Worm (Caenorhabditis elegans): ENCODE data around the gene pnn-1.
A peak's percentile ranks its signal among the peaks of the same experiment; 100 is the strongest.

The pnn-1 gene

ce11 chrV:12995269-12995668 is 24.4 kb downstream of the pnn-1 start, which contains the start of gene far-5:
TSS of gene far-5 (plus strand) at chrV:12995569.
- no peak for TF ChIP-seq T22C8.4 (GFP tag; IDR thresholded peaks at IDR 0.05)
- TF ChIP-seq flt-1 (GFP tag; IDR thresholded peaks at IDR 0.05), result no peak

- TF ChIP-seq flt-1 (GFP tag; IDR thresholded peaks at IDR 0.05), result no peak
- no peak for TF ChIP-seq ztf-29 (GFP tag; IDR thresholded peaks at IDR 0.05)
- TF ChIP-seq ref-1 (GFP tag; conservative IDR thresholded peaks at IDR 0.05), result no peak
- TF ChIP-seq cog-1 (tag; optimal IDR thresholded peaks at IDR 0.05), result no peak
- no peak for TF ChIP-seq ztf-23 (GFP tag; IDR thresholded peaks at IDR 0.05)
- TF ChIP-seq tab-1 (GFP tag; IDR thresholded peaks at IDR 0.05), result no peak
- no peak for TF ChIP-seq med-1 (GFP tag; optimal IDR thresholded peaks at IDR 0.05; ENCODE audit: insufficient read depth)
- TF ChIP-seq klf-2 (GFP tag; conservative IDR thresholded peaks at IDR 0.05), result no peak
- TF ChIP-seq T22C8.4 (GFP tag; IDR thresholded peaks at IDR 0.05), result no peak
These were observed 26.5 kb downstream of the pnn-1 start, which contains the start of gene far-3 for ce11 chrV:12997422-12997821. TSS of gene far-3 (minus strand) at chrV:12997522.

DNA sequence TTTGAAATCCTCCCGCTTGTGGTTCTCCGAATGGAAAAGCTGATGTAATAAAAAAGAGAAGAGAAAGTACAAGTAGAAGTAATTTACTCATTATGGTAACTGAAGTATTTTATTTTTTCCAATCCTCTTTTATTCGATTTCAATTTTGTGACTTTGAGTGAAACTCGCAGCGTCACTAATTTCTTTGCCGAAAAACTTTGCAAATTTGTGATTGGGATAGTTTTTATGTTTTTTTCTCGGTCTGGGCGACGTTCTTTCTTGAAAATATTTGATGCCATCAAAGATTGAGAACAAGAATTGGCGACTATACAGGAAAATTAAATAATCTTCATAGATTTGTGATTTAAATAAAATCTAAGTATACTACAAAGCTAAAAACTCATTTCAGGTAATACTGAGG is 28.6 kb downstream of the pnn-1 start, which contains the start of gene far-4:
far-4 (minus strand) TSS at position 101 of the 400 bp plus-strand sequence.
- TF ChIP-seq med-1 (GFP tag; optimal IDR thresholded peaks at IDR 0.05; ENCODE audit: insufficient read depth), result no peak

DNA sequence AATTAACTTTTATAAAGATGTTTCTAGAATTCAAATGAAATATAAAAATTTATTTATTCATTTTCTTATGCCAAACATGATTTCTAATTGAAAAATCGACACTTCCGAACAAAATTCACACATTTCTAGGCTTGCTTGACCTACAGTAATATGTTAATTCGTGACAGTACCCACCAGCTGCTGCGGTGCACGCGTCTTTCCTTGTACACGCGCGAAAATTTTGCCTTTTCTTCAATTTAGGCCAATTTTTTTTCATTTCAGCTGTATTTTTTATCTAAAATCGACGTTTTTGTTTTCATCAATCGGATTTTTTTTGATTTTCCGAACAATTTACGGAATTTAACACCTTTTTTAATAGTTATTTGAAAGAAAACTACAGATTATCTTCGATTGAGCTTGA is 29.2 kb downstream of the pnn-1 start:
- no peak for TF ChIP-seq klf-2 (GFP tag; conservative IDR thresholded peaks at IDR 0.05)
- no peak for TF ChIP-seq flt-1 (GFP tag; IDR thresholded peaks at IDR 0.05)
- no peak for TF ChIP-seq ztf-23 (GFP tag; IDR thresholded peaks at IDR 0.05)
- no peak for TF ChIP-seq ztf-29 (GFP tag; IDR thresholded peaks at IDR 0.05)
- TF ChIP-seq T22C8.4 (GFP tag; IDR thresholded peaks at IDR 0.05), result no peak

DNA sequence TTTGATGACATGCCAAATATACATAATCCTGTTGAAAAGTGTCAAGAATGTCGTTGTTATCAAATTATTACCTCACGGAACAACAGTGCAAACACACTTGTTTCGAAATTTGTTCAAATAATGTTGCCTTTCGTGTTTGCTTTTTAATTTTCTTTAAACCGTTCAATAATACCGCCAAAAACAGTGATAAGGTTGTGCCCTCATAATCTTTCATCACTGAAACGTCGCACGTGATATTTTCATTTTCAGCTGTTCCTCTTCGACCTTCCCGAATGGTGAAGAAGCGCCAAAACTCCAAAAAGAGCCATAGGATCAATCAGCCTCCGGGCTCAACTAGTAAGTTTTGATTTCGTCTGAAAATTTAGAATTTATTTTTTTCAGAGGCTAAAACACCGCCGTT is 31.2 kb downstream of the pnn-1 start, which contains the start of gene inft-2:
inft-2 (plus strand) TSS at position 248 of the 400 bp plus-strand sequence.
- no peak for TF ChIP-seq ref-1 (GFP tag; conservative IDR thresholded peaks at IDR 0.05)
- no peak for TF ChIP-seq flt-1 (GFP tag; IDR thresholded peaks at IDR 0.05)
- no peak for TF ChIP-seq ztf-23 (GFP tag; IDR thresholded peaks at IDR 0.05)
- no peak for TF ChIP-seq T22C8.4 (GFP tag; IDR thresholded peaks at IDR 0.05)
- no peak for TF ChIP-seq ztf-29 (GFP tag; IDR thresholded peaks at IDR 0.05)
- TF ChIP-seq cog-1 (tag; optimal IDR thresholded peaks at IDR 0.05), result no peak
- TF ChIP-seq klf-2 (GFP tag; conservative IDR thresholded peaks at IDR 0.05), result no peak
- no peak for TF ChIP-seq med-1 (GFP tag; optimal IDR thresholded peaks at IDR 0.05; ENCODE audit: insufficient read depth)
- no peak for TF ChIP-seq tab-1 (GFP tag; IDR thresholded peaks at IDR 0.05)

DNA sequence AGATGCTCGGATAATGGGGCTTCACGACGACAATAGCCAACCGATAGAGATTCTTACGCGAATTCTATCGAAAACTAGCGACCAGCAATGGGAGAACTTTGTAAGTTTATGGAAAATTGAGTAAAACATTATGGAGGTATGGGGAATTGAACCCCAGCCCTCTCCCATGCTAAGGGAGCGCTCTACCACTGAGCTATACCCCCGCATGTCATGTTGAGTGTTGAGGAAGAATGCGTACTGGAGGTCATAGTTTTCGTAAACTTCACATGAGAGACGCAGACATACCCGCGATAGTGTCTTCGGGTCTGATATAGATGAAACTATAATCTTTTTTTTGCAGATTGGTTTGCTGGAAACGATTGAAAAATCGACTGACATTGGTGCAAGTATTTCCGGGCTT is 32.5 kb downstream of the pnn-1 start:
- TF ChIP-seq T22C8.4 (GFP tag; IDR thresholded peaks at IDR 0.05) (peak; percentile 80), tab-1 (GFP tag; IDR thresholded peaks at IDR 0.05) (peak; percentile 93), ztf-23 (GFP tag; IDR thresholded peaks at IDR 0.05) (peak; percentile 94), cog-1 (tag; optimal IDR thresholded peaks at IDR 0.05) (peak; percentile 52), ztf-29 (GFP tag; IDR thresholded peaks at IDR 0.05) (peak; percentile 79), klf-2 (GFP tag; conservative IDR thresholded peaks at IDR 0.05) (peak; percentile 87), flt-1 (GFP tag; IDR thresholded peaks at IDR 0.05) (peak; percentile 94), med-1 (GFP tag; optimal IDR thresholded peaks at IDR 0.05; ENCODE audit: insufficient read depth) (peak; percentile 30), ref-1 (GFP tag; conservative IDR thresholded peaks at IDR 0.05) (peak; percentile 79; the same call in 1 of the 2 replicates)

- 0 out of 2 replicates have a peak, but pooled peaks have one; percentile 25 for TF ChIP-seq tab-1 (GFP tag; IDR thresholded peaks at IDR 0.05)
- TF ChIP-seq ztf-23 (GFP tag; IDR thresholded peaks at IDR 0.05), result no peak
These were observed 33.5 kb downstream of the pnn-1 start for ce11 chrV:13004374-13004773.

DNA sequence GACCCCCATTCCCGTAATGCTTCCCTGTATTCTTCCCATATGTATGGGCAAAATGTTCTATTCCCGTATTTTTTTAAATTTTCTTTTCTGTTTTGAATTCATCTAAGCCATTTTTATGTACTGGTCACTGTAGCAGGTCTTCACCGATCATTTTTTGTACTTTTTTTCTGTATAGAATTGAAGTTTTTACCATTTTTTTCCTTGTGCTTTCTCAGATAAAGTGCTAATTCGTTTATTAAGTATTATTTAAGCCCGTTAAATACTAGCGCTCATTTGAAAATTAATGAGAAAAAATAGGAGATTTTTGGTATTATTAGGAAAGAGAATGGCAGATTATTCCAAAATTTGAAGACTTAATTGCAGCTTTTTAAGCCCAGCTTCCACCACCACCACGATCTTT is 35.8 kb downstream of the pnn-1 start:
- no peak for TF ChIP-seq ref-1 (GFP tag; conservative IDR thresholded peaks at IDR 0.05)
- no peak for TF ChIP-seq cog-1 (tag; optimal IDR thresholded peaks at IDR 0.05)
- no peak for TF ChIP-seq ztf-29 (GFP tag; IDR thresholded peaks at IDR 0.05)
- TF ChIP-seq klf-2 (GFP tag; conservative IDR thresholded peaks at IDR 0.05), result no peak

ce11 chrV:13008825-13009224 is 37.9 kb downstream of the pnn-1 start, which contains the start of gene F15B9.10:
TSS of gene F15B9.10 (minus strand) at chrV:13008925.
- TF ChIP-seq flt-1 (GFP tag; IDR thresholded peaks at IDR 0.05) (no peak), klf-2 (GFP tag; conservative IDR thresholded peaks at IDR 0.05) (no peak), T22C8.4 (GFP tag; IDR thresholded peaks at IDR 0.05) (no peak), cog-1 (tag; optimal IDR thresholded peaks at IDR 0.05) (no peak), tab-1 (GFP tag; IDR thresholded peaks at IDR 0.05) (no peak), med-1 (GFP tag; optimal IDR thresholded peaks at IDR 0.05; ENCODE audit: insufficient read depth) (no peak), ztf-29 (GFP tag; IDR thresholded peaks at IDR 0.05) (no peak), ztf-23 (GFP tag; IDR thresholded peaks at IDR 0.05) (no peak), ref-1 (GFP tag; conservative IDR thresholded peaks at IDR 0.05) (no peak)

DNA sequence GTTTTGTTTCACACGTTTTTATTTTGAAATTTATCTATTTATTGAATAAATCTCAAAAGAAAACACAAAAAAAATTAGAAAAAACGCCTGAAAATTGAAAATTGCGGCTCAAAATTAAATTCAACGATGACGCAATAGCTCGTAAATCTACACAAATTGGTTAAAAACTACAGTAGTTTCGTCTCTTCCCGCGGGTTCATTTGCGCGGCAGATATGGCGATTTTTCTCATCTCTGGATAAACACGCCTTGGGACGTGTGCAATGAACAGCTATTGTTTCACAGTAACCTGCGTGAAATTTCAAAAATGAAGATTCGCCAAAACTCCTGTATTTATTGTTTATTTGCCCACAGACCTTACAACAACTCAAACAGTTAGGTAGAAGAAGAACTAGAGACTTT is 38.4 kb downstream of the pnn-1 start:
- no peak for TF ChIP-seq med-1 (GFP tag; optimal IDR thresholded peaks at IDR 0.05; ENCODE audit: insufficient read depth)

DNA sequence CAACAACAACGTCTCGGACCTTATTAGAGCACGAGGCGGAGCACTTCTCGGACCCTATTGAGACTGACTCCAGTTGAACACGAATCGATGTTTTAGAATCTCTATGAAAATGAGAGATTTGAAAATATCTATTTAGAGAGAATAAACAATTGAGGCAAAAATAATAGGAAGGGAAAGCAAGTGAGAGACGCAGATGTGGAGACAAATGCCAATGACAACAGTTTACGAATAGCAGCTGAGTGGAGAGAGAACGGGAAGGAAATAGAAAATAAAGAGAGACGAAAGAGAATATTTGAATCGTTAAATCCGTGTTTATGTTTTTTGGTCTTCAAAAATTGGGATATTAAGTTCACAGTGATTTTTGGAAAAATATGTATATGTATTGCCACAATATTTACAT is 38.9 kb downstream of the pnn-1 start:
- TF ChIP-seq cog-1 (tag; optimal IDR thresholded peaks at IDR 0.05), result peak; percentile 16
- no peak for TF ChIP-seq med-1 (GFP tag; optimal IDR thresholded peaks at IDR 0.05; ENCODE audit: insufficient read depth)

DNA sequence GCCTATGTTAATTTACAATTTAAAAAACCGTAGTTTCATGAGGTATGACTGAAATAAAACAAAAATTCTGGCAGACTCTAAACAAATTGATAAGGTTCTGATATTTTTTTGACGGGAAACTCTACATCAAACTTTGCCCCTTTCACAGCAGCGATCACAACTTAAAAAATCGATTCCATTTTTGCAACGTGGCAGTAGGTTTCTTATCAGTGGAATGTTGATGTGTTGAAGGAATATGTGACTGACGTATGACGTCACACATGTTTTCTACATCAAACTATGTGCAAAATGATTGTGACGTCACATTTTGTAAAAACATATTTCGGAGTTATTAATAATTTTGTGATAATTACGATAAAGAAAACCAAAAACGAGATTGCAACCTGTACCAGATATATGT is 41.0 kb downstream of the pnn-1 start:
- TF ChIP-seq klf-2 (GFP tag; conservative IDR thresholded peaks at IDR 0.05), result no peak
- TF ChIP-seq med-1 (GFP tag; optimal IDR thresholded peaks at IDR 0.05; ENCODE audit: insufficient read depth), result no peak
- no peak for TF ChIP-seq ztf-29 (GFP tag; IDR thresholded peaks at IDR 0.05)
- no peak for TF ChIP-seq cog-1 (tag; optimal IDR thresholded peaks at IDR 0.05)
- TF ChIP-seq tab-1 (GFP tag; IDR thresholded peaks at IDR 0.05), result no peak
- no peak for TF ChIP-seq flt-1 (GFP tag; IDR thresholded peaks at IDR 0.05)
- no peak for TF ChIP-seq ref-1 (GFP tag; conservative IDR thresholded peaks at IDR 0.05)
- no peak for TF ChIP-seq ztf-23 (GFP tag; IDR thresholded peaks at IDR 0.05)
